Fruit fly (Drosophila melanogaster) whole organism: ENCODE results near the gene ebi.

Experiments used
- CG8478 ChIP-seq: fragments of >200 bp; optimal IDR thresholded peaks from 2 replicates; lab custom pipeline; 2018; ENCODE audit warnings: inconsistent platforms
- Dll ChIP-seq: fragments of >200 bp; optimal IDR thresholded peaks from 2 replicates; lab custom pipeline; 2017
- EcR ChIP-seq, 2 experiments: fragments of >200 bp; optimal IDR thresholded peaks; 2 replicates each; lab custom pipeline; 2017; ENCODE audit warnings: missing biosample characterization in 2 of 2, missing genetic modification characterization in 2 of 2, missing genetic modification reagents in 2 of 2
- pan ChIP-seq: fragments of >200 bp; optimal IDR thresholded peaks from 2 replicates; lab custom pipeline; 2017
- psq ChIP-seq: fragments of >200 bp; optimal IDR thresholded peaks from 2 replicates; lab custom pipeline; 2017
- usp ChIP-seq: fragments of >200 bp; optimal IDR thresholded peaks from 2 replicates; lab custom pipeline; 2017; ENCODE audit warnings: missing biosample characterization, missing genetic modification characterization, mixed read lengths

DNA sequence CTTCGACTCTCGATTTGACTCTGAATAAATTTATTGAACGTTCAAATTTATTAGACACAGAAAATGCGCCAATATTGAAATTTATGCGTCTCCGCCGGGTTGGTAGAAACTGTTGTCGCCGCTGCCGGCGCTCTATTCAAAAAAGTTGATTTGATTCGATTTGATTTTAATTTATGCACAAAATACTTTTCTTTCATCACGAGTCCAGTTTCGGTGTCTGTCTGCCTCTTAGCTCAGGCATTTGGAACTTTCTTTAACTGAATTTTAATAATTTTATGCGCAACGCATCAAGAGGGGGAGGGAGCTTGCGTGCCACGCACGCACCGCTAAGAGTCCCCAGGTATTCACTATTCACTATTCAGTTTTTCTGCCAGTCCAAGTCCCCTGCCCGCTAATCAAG, 22.6 kb downstream of the ebi start:
- TF ChIP-seq usp (GFP tag; lab: Kevin White, UChicago) (no peak), EcR (GFP tag; optimal IDR thresholded peaks at IDR 0.05; lab: Kevin White, UChicago) (no peak), Dll (lab: Kevin White, UChicago) (no peak), pan (no peak), psq (lab: Kevin White, UChicago) (no peak), CG8478 (lab: Kevin White, UChicago) (no peak)
